Worm (Caenorhabditis elegans): ENCODE data around the gene Y49E10.4.

- TF ChIP-seq lin-11 (tag; optimal IDR thresholded peaks at IDR 0.05) (no peak), ztf-11 (tag; optimal IDR thresholded peaks at IDR 0.05) (no peak), mdl-1 (tag; optimal IDR thresholded peaks at IDR 0.05) (no peak), F13H6.1 (tag; optimal IDR thresholded peaks at IDR 0.05) (peak; percentile 80), snpc-4 (tag; optimal IDR thresholded peaks at IDR 0.05) (peak; percentile 53), nhr-11 (tag; optimal IDR thresholded peaks at IDR 0.05) (no peak), sem-4 (tag; optimal IDR thresholded peaks at IDR 0.05) (peak; percentile 83)
Observed at ce11 chrIII:12335400-12335994, 48.1 kb downstream of the Y49E10.4 start.
